Fruit fly (Drosophila melanogaster): ENCODE data around the gene CG15695.

CG15695 gene

dm6 chr3R:20821815-20822375 is 20.0 kb upstream of the CG15695 start, which contains the start of the genes CG17271 and RpS20 (continued):
- TF ChIP-seq CG16863 (GFP tag; optimal IDR thresholded peaks at IDR 0.05) (peak; percentile 93), Opbp (GFP tag; IDR thresholded peaks at IDR 0.05; ENCODE audit: partially characterized antibody) (peak; percentile 26; the same call in 1 of the 3 replicates), Deaf1 (tag; optimal IDR thresholded peaks at IDR 0.05) (peak; percentile 56), D19B (GFP tag; optimal IDR thresholded peaks at IDR 0.05) (peak; percentile 75), Nf-YA (GFP tag; IDR thresholded peaks at IDR 0.05) (peak; percentile 43; the same call in 1 of the 2 replicates), sug (tag; optimal IDR thresholded peaks at IDR 0.05) (peak; percentile 90), CG15601 (tag; optimal IDR thresholded peaks at IDR 0.05) (peak; percentile 100), gce (GFP tag; IDR thresholded peaks at IDR 0.05) (peak; percentile 82; the same call in 2 of the 3 replicates), hth (optimal IDR thresholded peaks at IDR 0.05) (no peak), CG10366 (GFP tag; IDR thresholded peaks at IDR 0.05) (peak; percentile 91), Blimp-1 (GFP tag; optimal IDR thresholded peaks at IDR 0.05) (peak; percentile 83), CG8478 (optimal IDR thresholded peaks at IDR 0.05) (no peak), Dp (GFP tag; optimal IDR thresholded peaks at IDR 0.05) (peak; percentile 44), fd3F (GFP tag; optimal IDR thresholded peaks at IDR 0.05) (peak; percentile 72), pan (optimal IDR thresholded peaks at IDR 0.05) (no peak), pan (GFP tag; optimal IDR thresholded peaks at IDR 0.05 in 1 of 2, IDR thresholded peaks at IDR 0.05 in 1 of 2) (peak in 1 of 2 experiments; percentile 90), mld (GFP tag; IDR thresholded peaks at IDR 0.05; ENCODE audit: partially characterized antibody) (no peak), en (GFP tag; optimal IDR thresholded peaks at IDR 0.05) (peak; percentile 90), usp (GFP tag; optimal IDR thresholded peaks at IDR 0.05) (no peak), CG12104 (GFP tag; optimal IDR thresholded peaks at IDR 0.05) (peak; percentile 86), ranshi (GFP tag; IDR thresholded peaks at IDR 0.05) (peak; percentile 86), CG6813 (GFP tag; optimal IDR thresholded peaks at IDR 0.05) (peak; percentile 52), CG2202 (tag; optimal IDR thresholded peaks at IDR 0.05) (peak; percentile 79), chm (GFP tag; IDR thresholded peaks at IDR 0.05) (peak; percentile 83), fd102C (GFP tag; optimal IDR thresholded peaks at IDR 0.05) (peak; percentile 73), CG15073 (GFP tag; optimal IDR thresholded peaks at IDR 0.05) (peak; percentile 53), knrl (GFP tag; IDR thresholded peaks at IDR 0.05; ENCODE audit: partially characterized antibody) (peak; percentile 58; the same call in 1 of the 3 replicates), Usf (GFP tag; optimal IDR thresholded peaks at IDR 0.05) (peak; percentile 71), CG1603 (tag; optimal IDR thresholded peaks at IDR 0.05) (peak; percentile 91), chif (GFP tag; optimal IDR thresholded peaks at IDR 0.05) (peak; percentile 89 to 95), danr (GFP tag; IDR thresholded peaks at IDR 0.05) (peak; percentile 61), ac (GFP tag; optimal IDR thresholded peaks at IDR 0.05) (peak; percentile 58), CG34422 (GFP tag; IDR thresholded peaks at IDR 0.05) (peak; percentile 89), CG1792 (GFP tag; optimal IDR thresholded peaks at IDR 0.05) (peak; percentile 94), croc (GFP tag; conservative IDR thresholded peaks at IDR 0.05) (peak; percentile 71), zfh2 (GFP tag; optimal IDR thresholded peaks at IDR 0.05) (peak; percentile 95), wor (GFP tag; IDR thresholded peaks at IDR 0.05) (peak; percentile 69), lbe (GFP tag; optimal IDR thresholded peaks at IDR 0.05) (peak; percentile 55), Drgx (GFP tag; IDR thresholded peaks at IDR 0.05) (peak; percentile 85), CG10147 (GFP tag; optimal IDR thresholded peaks at IDR 0.05) (peak; percentile 75), gro (GFP tag; optimal IDR thresholded peaks at IDR 0.05) (peak; percentile 93), repo (GFP tag; optimal IDR thresholded peaks at IDR 0.05) (peak; percentile 91), Kr (GFP tag; optimal IDR thresholded peaks at IDR 0.05) (no peak), CG17361 (GFP tag; IDR thresholded peaks at IDR 0.05) (peak; percentile 90), CG17612 (GFP tag; IDR thresholded peaks at IDR 0.05) (peak; percentile 44; the same call in 1 of the 2 replicates), CG4404 (GFP tag; IDR thresholded peaks at IDR 0.05) (peak; percentile 89), CG4707 (GFP tag; optimal IDR thresholded peaks at IDR 0.05) (peak; percentile 62), Bteb2 (GFP tag; optimal IDR thresholded peaks at IDR 0.05) (peak; percentile 92), Hmx (GFP tag; optimal IDR thresholded peaks at IDR 0.05) (peak; percentile 75), CG33557 (GFP tag; optimal IDR thresholded peaks at IDR 0.05) (peak; percentile 85), yki (optimal IDR thresholded peaks at IDR 0.05) (peak; percentile 85)
